Fruit fly (Drosophila melanogaster) whole organism, embryonic: ENCODE data around the gene CG44838.

ENCODE experiments used
- BEAF-32 ChIP-seq: fragments of 200-800 bp; sonication (Bioruptor generic); optimal IDR thresholded peaks from 3 replicates; lab custom pipeline; 2017; ENCODE audit warnings: missing biosample characterization, missing genetic modification characterization, mild to moderate bottlenecking, moderate library complexity, missing genetic modification reagents
- CG10366 ChIP-seq: fragments of 200-800 bp; sonication (Bioruptor generic); IDR thresholded peaks from 2 replicates; pipeline ENCODE4 v1.3.6; 2022; ENCODE audit warnings: missing biosample characterization, missing genetic modification characterization
- CG10543 ChIP-seq: fragments of 200-800 bp; sonication (Bioruptor generic); optimal IDR thresholded peaks from 3 replicates; lab custom pipeline; 2017; ENCODE audit warnings: missing biosample characterization, mild to moderate bottlenecking, missing genetic modification characterization, moderate library complexity
- CG10979 ChIP-seq: fragments of 200-800 bp; sonication (Bioruptor generic); optimal IDR thresholded peaks from 2 replicates; lab custom pipeline; 2018; ENCODE audit warnings: missing biosample characterization, mild to moderate bottlenecking, missing genetic modification characterization, moderate library complexity
- CG11093 ChIP-seq: fragments of 200-800 bp; sonication (Bioruptor generic); IDR thresholded peaks from 3 replicates; pipeline ENCODE4 v1.3.6; 2022; ENCODE audit warnings: missing biosample characterization, missing genetic modification characterization
- CG11695 ChIP-seq: fragments of 200-800 bp; sonication (Bioruptor generic); IDR thresholded peaks from 3 replicates; pipeline ENCODE4 v1.3.6; 2022; ENCODE audit warnings: missing biosample characterization, missing genetic modification characterization
- CG12236 ChIP-seq: fragments of 200-800 bp; sonication (Bioruptor generic); optimal IDR thresholded peaks from 2 replicates; lab custom pipeline; 2016; ENCODE audit warnings: missing biosample characterization, missing genetic modification characterization
- CG12744 ChIP-seq: fragments of 200-800 bp; sonication (Bioruptor generic); optimal IDR thresholded peaks from 2 replicates; lab custom pipeline; 2016; ENCODE audit warnings: missing biosample characterization, missing genetic modification characterization
- CG14441 ChIP-seq: fragments of 200-800 bp; sonication (Bioruptor generic); IDR thresholded peaks from 2 replicates; pipeline ENCODE4 v1.3.6; 2022; ENCODE audit warnings: missing biosample characterization, missing genetic modification characterization
- CG15601 ChIP-seq: fragments of 200-800 bp; sonication (Bioruptor generic); optimal IDR thresholded peaks from 3 replicates; lab custom pipeline; 2019; ENCODE audit warnings: missing biosample characterization, mild to moderate bottlenecking, missing genetic modification characterization, moderate library complexity
- CG17328 ChIP-seq: fragments of 200-800 bp; sonication (Bioruptor generic); IDR thresholded peaks from 2 replicates; pipeline ENCODE4 v1.3.6; 2022; ENCODE audit warnings: missing biosample characterization, missing genetic modification characterization
- CG17912 ChIP-seq: fragments of 200-800 bp; sonication (Bioruptor generic); optimal IDR thresholded peaks from 2 replicates; lab custom pipeline; 2018; ENCODE audit warnings: missing biosample characterization, mild to moderate bottlenecking, missing genetic modification characterization
- CG1832 ChIP-seq: fragments of 200-800 bp; sonication (Bioruptor generic); optimal IDR thresholded peaks from 2 replicates; lab custom pipeline; 2017; ENCODE audit warnings: missing biosample characterization, mild to moderate bottlenecking, missing genetic modification characterization, inconsistent platforms
- CG18619 ChIP-seq: fragments of 200-800 bp; sonication (Bioruptor generic); optimal IDR thresholded peaks from 3 replicates; lab custom pipeline; 2017; ENCODE audit warnings: missing biosample characterization, mild to moderate bottlenecking, missing genetic modification characterization
- CG31224 ChIP-seq: fragments of 200-800 bp; sonication (Bioruptor generic); IDR thresholded peaks from 2 replicates; pipeline ENCODE4 v1.3.6; 2022; ENCODE audit warnings: missing biosample characterization, missing genetic modification characterization
- CG32772 ChIP-seq: fragments of 200-800 bp; sonication (Bioruptor generic); IDR thresholded peaks from 2 replicates; pipeline ENCODE4 v1.3.6; 2022; ENCODE audit warnings: missing biosample characterization, missing genetic modification characterization
- CG3281 ChIP-seq: fragments of 200-800 bp; sonication (Bioruptor generic); optimal IDR thresholded peaks from 3 replicates; lab custom pipeline; 2017; ENCODE audit warnings: missing biosample characterization, mild to moderate bottlenecking, missing genetic modification characterization
- CG33557 ChIP-seq: fragments of 200-800 bp; sonication (Bioruptor generic); optimal IDR thresholded peaks from 2 replicates; lab custom pipeline; 2019; ENCODE audit warnings: missing biosample characterization, mild to moderate bottlenecking, missing genetic modification characterization, moderate library complexity
- CG34224 ChIP-seq: fragments of 200-800 bp; sonication (Bioruptor generic); IDR thresholded peaks from 3 replicates; pipeline ENCODE4 v1.3.6; 2022; ENCODE audit warnings: missing biosample characterization, missing genetic modification characterization; ENCODE audit not compliant: partially characterized antibody
- CG7839 ChIP-seq: fragments of 200-800 bp; sonication (Bioruptor generic); optimal IDR thresholded peaks from 3 replicates; lab custom pipeline; 2018; ENCODE audit warnings: missing biosample characterization, mild to moderate bottlenecking, missing genetic modification characterization, moderate library complexity
- CG9727 ChIP-seq: fragments of 200-800 bp; sonication (Bioruptor generic); optimal IDR thresholded peaks from 3 replicates; lab custom pipeline; 2017; ENCODE audit warnings: missing biosample characterization, mild to moderate bottlenecking, missing genetic modification characterization
- CG9876 ChIP-seq: fragments of 200-800 bp; sonication (Bioruptor generic); optimal IDR thresholded peaks from 2 replicates; lab custom pipeline; 2016; ENCODE audit warnings: missing biosample characterization, missing genetic modification characterization
- HLH3B ChIP-seq: fragments of 200-800 bp; sonication (Bioruptor generic); IDR thresholded peaks from 2 replicates; pipeline ENCODE4 v1.3.6; 2022; ENCODE audit warnings: missing biosample characterization, missing genetic modification characterization
- HmgD ChIP-seq: fragments of 200-800 bp; sonication (Bioruptor generic); optimal IDR thresholded peaks from 3 replicates; lab custom pipeline; 2016; ENCODE audit warnings: missing biosample characterization, missing genetic modification characterization
- Kr ChIP-seq: fragments of 200-800 bp; sonication (Bioruptor generic); optimal IDR thresholded peaks from 2 replicates; lab custom pipeline; 2017; ENCODE audit warnings: missing biosample characterization, mild to moderate bottlenecking, missing genetic modification characterization
- Lhr ChIP-seq: fragments of 200-800 bp; sonication (Bioruptor generic); optimal IDR thresholded peaks from 3 replicates; lab custom pipeline; 2017; ENCODE audit warnings: mild to moderate bottlenecking, missing biosample characterization, missing genetic modification reagents, missing genetic modification characterization
- NC2β ChIP-seq: fragments of 200-800 bp; sonication (Bioruptor generic); optimal IDR thresholded peaks from 2 replicates; lab custom pipeline; 2016; ENCODE audit warnings: missing biosample characterization, missing genetic modification characterization
- NK7.1 ChIP-seq: fragments of 200-800 bp; sonication (Bioruptor generic); optimal IDR thresholded peaks from 3 replicates; lab custom pipeline; 2016; ENCODE audit warnings: missing biosample characterization, missing genetic modification characterization
- Neu2 ChIP-seq: fragments of 200-800 bp; sonication (Bioruptor generic); optimal IDR thresholded peaks from 3 replicates; lab custom pipeline; 2016; ENCODE audit warnings: missing biosample characterization, missing genetic modification characterization, borderline replicate concordance
- Nf-YC ChIP-seq: fragments of 200-800 bp; optimal IDR thresholded peaks from 3 replicates; lab custom pipeline; 2019; ENCODE audit warnings: missing biosample characterization, mild to moderate bottlenecking, missing genetic modification characterization, moderate library complexity
- Opbp ChIP-seq: fragments of 200-800 bp; sonication (Bioruptor generic); IDR thresholded peaks from 3 replicates; pipeline ENCODE4 v1.3.6; 2022; ENCODE audit warnings: missing biosample characterization, missing genetic modification characterization; ENCODE audit not compliant: partially characterized antibody
- Trl ChIP-seq, 3 experiments: fragments of >200 bp in 2 of 3; fragments of 200-800 bp in 1 of 3; sonication (Bioruptor generic) in 1 of 3; optimal IDR thresholded peaks; 2 replicates in 1 of 3; 3 replicates in 2 of 3; lab custom pipeline; 2016 to 2017; ENCODE audit warnings: missing biosample characterization in 1 of 3, missing genetic modification characterization in 1 of 3
- dysf ChIP-seq: fragments of 200-800 bp; sonication (Bioruptor generic); IDR thresholded peaks from 3 replicates; pipeline ENCODE4 v1.3.6; 2022; ENCODE audit warnings: missing biosample characterization, missing genetic modification characterization
- fd96Cb ChIP-seq: fragments of 200-800 bp; sonication (Bioruptor generic); optimal IDR thresholded peaks from 2 replicates; lab custom pipeline; 2018; ENCODE audit warnings: missing biosample characterization, mild to moderate bottlenecking, missing genetic modification characterization, moderate library complexity
- ind ChIP-seq: fragments of 200-800 bp; sonication (Bioruptor generic); optimal IDR thresholded peaks from 3 replicates; lab custom pipeline; 2016; ENCODE audit warnings: missing biosample characterization, missing genetic modification characterization
- jigr1 ChIP-seq: fragments of 200-800 bp; sonication (Bioruptor generic); IDR thresholded peaks from 3 replicates; pipeline ENCODE4 v1.3.6; 2022; ENCODE audit warnings: missing biosample characterization, missing genetic modification characterization
- ken ChIP-seq: fragments of 200-800 bp; sonication (Bioruptor generic); IDR thresholded peaks from 3 replicates; pipeline ENCODE4 v1.3.6; 2022; ENCODE audit warnings: missing biosample characterization, missing genetic modification characterization
- lov ChIP-seq, 2 experiments: fragments of 200-800 bp in 1 of 2; fragments of >200 bp in 1 of 2; sonication (Bioruptor generic) in 1 of 2; IDR thresholded peaks in 1 of 2; optimal IDR thresholded peaks in 1 of 2; 2 replicates in 1 of 2; 3 replicates in 1 of 2; pipeline versions ENCODE4 v1.3.6 to Lab custom; 2017 to 2022; ENCODE audit warnings: missing biosample characterization in 1 of 2, missing genetic modification characterization in 1 of 2
- nmo ChIP-seq: fragments of 200-800 bp; sonication (Bioruptor generic); optimal IDR thresholded peaks from 2 replicates; lab custom pipeline; 2018; ENCODE audit warnings: missing biosample characterization, mild to moderate bottlenecking, missing genetic modification characterization, moderate library complexity
- nom ChIP-seq: fragments of 200-800 bp; sonication (Bioruptor generic); optimal IDR thresholded peaks from 2 replicates; lab custom pipeline; 2017; ENCODE audit warnings: missing biosample characterization, missing genetic modification characterization, mild to moderate bottlenecking, moderate library complexity, missing genetic modification reagents
- prd ChIP-seq, 3 experiments: fragments of >200 bp in 2 of 3; fragments of 200-800 bp in 1 of 3; sonication (Bioruptor generic) in 1 of 3; optimal IDR thresholded peaks in 2 of 3; IDR thresholded peaks in 1 of 3; 2 replicates in 2 of 3; 3 replicates in 1 of 3; pipeline versions ENCODE4 v1.3.6 to Lab custom; 2017 to 2022; ENCODE audit warnings: missing biosample characterization in 1 of 3, missing genetic modification characterization in 1 of 3
- salm ChIP-seq: fragments of 200-800 bp; sonication (Bioruptor generic); optimal IDR thresholded peaks from 2 replicates; lab custom pipeline; 2018; ENCODE audit warnings: missing biosample characterization, mild to moderate bottlenecking, missing genetic modification characterization
- schlank ChIP-seq: fragments of 200-800 bp; sonication (Bioruptor generic); optimal IDR thresholded peaks from 2 replicates; lab custom pipeline; 2018; ENCODE audit warnings: missing biosample characterization, mild to moderate bottlenecking, missing genetic modification characterization
- sens ChIP-seq: fragments of 200-800 bp; sonication (Bioruptor generic); peaks from one replicate; lab custom pipeline; 2016; ENCODE audit warnings: missing biosample characterization, missing genetic modification characterization
- slou ChIP-seq: fragments of 200-800 bp; sonication (Bioruptor generic); optimal IDR thresholded peaks from 3 replicates; lab custom pipeline; 2016; ENCODE audit warnings: missing biosample characterization, missing genetic modification characterization
- sna ChIP-seq: fragments of 200-800 bp; sonication (Bioruptor generic); IDR thresholded peaks from 2 replicates; pipeline ENCODE4 v1.3.6; 2022; ENCODE audit warnings: missing biosample characterization, missing genetic modification characterization; ENCODE audit not compliant: partially characterized antibody
- tna ChIP-seq: fragments of 200-800 bp; sonication (Bioruptor generic); IDR thresholded peaks from 2 replicates; pipeline ENCODE4 v1.3.6; 2022; ENCODE audit warnings: missing biosample characterization, missing genetic modification characterization; ENCODE audit not compliant: partially characterized antibody

Gene CG44838

dm6 chr3L:9441907-9442479 is 18.9 kb upstream of the CG44838 start, which contains the start of the genes Bet3 and Nf-YA (continued):
- no peak for TF ChIP-seq schlank (tag; lab: Kevin White, UChicago)
- TF ChIP-seq Neu2 (GFP tag; lab: Kevin White, UChicago) = no peak
- no peak for TF ChIP-seq prd (optimal IDR thresholded peaks at IDR 0.05; lab: Kevin White, UChicago)
- TF ChIP-seq prd (GFP tag; IDR thresholded peaks at IDR 0.05; lab: Robert Waterston, UW) = peak; percentile 64; the same call in 2 of the 3 replicates
- TF ChIP-seq NC2β = peak; percentile 25
- TF ChIP-seq sens = peak; percentile 92
- peak; percentile 21 for TF ChIP-seq CG12744 (GFP tag; lab: Kevin White, UChicago)
- TF ChIP-seq Lhr (GFP tag; lab: Kevin White, UChicago) = peak; percentile 44
- no peak for TF ChIP-seq CG31224 (GFP tag; lab: Robert Waterston, UW)
- TF ChIP-seq ken (GFP tag; lab: Robert Waterston, UW) = peak; percentile 70
- peak; percentile 66 for TF ChIP-seq tna (GFP tag; lab: Robert Waterston, UW)
- TF ChIP-seq sna (GFP tag; lab: Robert Waterston, UW) = peak; percentile 84
- TF ChIP-seq lov (optimal IDR thresholded peaks at IDR 0.05; lab: Kevin White, UChicago) = no peak
- 0 out of 3 replicates have a peak, but pooled peaks have one; percentile 24 for TF ChIP-seq lov (GFP tag; IDR thresholded peaks at IDR 0.05; lab: Robert Waterston, UW)
- peak; percentile 47 for TF ChIP-seq CG10979 (tag; lab: Kevin White, UChicago)
- TF ChIP-seq Nf-YC = peak; percentile 43
- peak; percentile 90 for TF ChIP-seq BEAF-32 (GFP tag; lab: Kevin White, UChicago)
- TF ChIP-seq Opbp (GFP tag; lab: Robert Waterston, UW) = peak; percentile 83
- TF ChIP-seq CG14441 (GFP tag; lab: Robert Waterston, UW) = peak; percentile 59
- TF ChIP-seq CG32772 (GFP tag; lab: Robert Waterston, UW) = peak; percentile 61
- TF ChIP-seq Trl (optimal IDR thresholded peaks at IDR 0.05; lab: Kevin White, UChicago) = no peak
- peak; percentile 39 for TF ChIP-seq Trl (GFP tag; optimal IDR thresholded peaks at IDR 0.05; lab: Kevin White, UChicago)
- TF ChIP-seq CG10366 (GFP tag; lab: Robert Waterston, UW) = peak; percentile 45
- TF ChIP-seq CG11093 (GFP tag; lab: Robert Waterston, UW) = 0 out of 3 replicates have a peak, but pooled peaks have one; percentile 17
- TF ChIP-seq CG10543 = peak; percentile 36
- TF ChIP-seq CG15601 (tag; lab: Kevin White, UChicago) = peak; percentile 10
- TF ChIP-seq nmo (GFP tag; lab: Kevin White, UChicago) = peak; percentile 68
- no peak for TF ChIP-seq CG12236 (GFP tag; lab: Kevin White, UChicago)
- TF ChIP-seq Kr (GFP tag; lab: Kevin White, UChicago) = no peak
- TF ChIP-seq dysf (GFP tag; lab: Robert Waterston, UW) = peak; percentile 31; the same call in 1 of the 3 replicates
- peak; percentile 29 for TF ChIP-seq fd96Cb
- no peak for TF ChIP-seq NK7.1 (GFP tag; lab: Kevin White, UChicago)
- peak; percentile 83 for TF ChIP-seq CG34224 (GFP tag; lab: Robert Waterston, UW)
- peak; percentile 20; the same call in 1 of the 3 replicates for TF ChIP-seq jigr1
- peak; percentile 34 for TF ChIP-seq CG18619 (GFP tag; lab: Kevin White, UChicago)
- peak; percentile 31; the same call in 1 of the 2 replicates for TF ChIP-seq CG17328
- TF ChIP-seq HmgD (GFP tag; lab: Kevin White, UChicago) = peak; percentile 67
- TF ChIP-seq ind (GFP tag; lab: Kevin White, UChicago) = peak; percentile 61
- peak; percentile 41 for TF ChIP-seq CG7839
- no peak for TF ChIP-seq CG1832 (GFP tag; lab: Kevin White, UChicago)
- TF ChIP-seq salm (tag; lab: Kevin White, UChicago) = no peak
- peak; percentile 62 for TF ChIP-seq CG17912 (GFP tag; lab: Kevin White, UChicago)
- TF ChIP-seq CG3281 (GFP tag; lab: Kevin White, UChicago) = peak; percentile 40
- TF ChIP-seq CG9727 (GFP tag; lab: Kevin White, UChicago) = peak; percentile 41
- no peak; the same call in 1 of the 2 replicates for TF ChIP-seq HLH3B (GFP tag; lab: Robert Waterston, UW)
- no peak for TF ChIP-seq CG11695 (GFP tag; lab: Robert Waterston, UW)
- no peak for TF ChIP-seq nom
- peak; percentile 8 for TF ChIP-seq CG9876 (GFP tag; lab: Kevin White, UChicago)
- peak; percentile 41 for TF ChIP-seq slou (GFP tag; lab: Kevin White, UChicago)
- TF ChIP-seq CG33557 (GFP tag; lab: Kevin White, UChicago) = no peak
